Worm (Caenorhabditis elegans): Measurements from ENCODE around the gene decr-1.2.

- TF ChIP-seq snpc-4 (tag; optimal IDR thresholded peaks at IDR 0.05) (no peak), ztf-11 (tag; optimal IDR thresholded peaks at IDR 0.05) (no peak), nhr-237 (tag; optimal IDR thresholded peaks at IDR 0.05) (no peak), mab-5 (tag; optimal IDR thresholded peaks at IDR 0.05) (no peak)
Observed at ce11 chrII:8532015-8532414, 13.4 kb upstream of the decr-1.2 start.

All from whole organism, mixed stage, embryonic.